Worm (Caenorhabditis elegans) whole organism, mixed stage, embryonic: ENCODE data around the gene wdr-60.

Source experiments
- M03D4.4 ChIP-seq: sonication (generic microtip); optimal IDR thresholded peaks from 2 replicates; lab custom pipeline; 2017; ENCODE audit warnings: mild to moderate bottlenecking, missing genetic modification characterization, missing compliant biosample characterization
- bed-3 ChIP-seq: fragments of 200-800 bp; sonication (Bioruptor generic); optimal IDR thresholded peaks from 3 replicates; lab custom pipeline; 2018; ENCODE audit warnings: mild to moderate bottlenecking, missing genetic modification characterization, moderate library complexity, missing compliant biosample characterization
- blmp-1 ChIP-seq: fragments of 150-350 bp; optimal IDR thresholded peaks from 2 replicates; lab custom pipeline; 2014; ENCODE audit warnings: missing biosample characterization, missing genetic modification characterization
- ceh-39 ChIP-seq: fragments of 150-350 bp; optimal IDR thresholded peaks from 2 replicates; lab custom pipeline; 2014; ENCODE audit warnings: missing biosample characterization, missing genetic modification characterization
- ceh-43 ChIP-seq: fragments of 200-800 bp; sonication (Bioruptor generic); optimal IDR thresholded peaks from 2 replicates; lab custom pipeline; 2018; ENCODE audit warnings: mild to moderate bottlenecking, missing genetic modification characterization, moderate library complexity, missing compliant biosample characterization
- ceh-83 ChIP-seq: fragments of 200-800 bp; sonication (Bioruptor generic); optimal IDR thresholded peaks from 2 replicates; lab custom pipeline; 2018; ENCODE audit warnings: mild to moderate bottlenecking, missing genetic modification characterization, missing compliant biosample characterization
- ces-1 ChIP-seq: fragments of 150-350 bp; optimal IDR thresholded peaks from 2 replicates; lab custom pipeline; 2014; ENCODE audit warnings: missing biosample characterization, missing genetic modification reagents, missing genetic modification characterization
- cnd-1 ChIP-seq: fragments of 200-800 bp; sonication (Bioruptor generic); optimal IDR thresholded peaks from 2 replicates; lab custom pipeline; 2018; ENCODE audit warnings: mild to moderate bottlenecking, missing genetic modification characterization, missing compliant biosample characterization
- drap-1 ChIP-seq: fragments of 200-800 bp; sonication (Bioruptor generic); optimal IDR thresholded peaks from 3 replicates; lab custom pipeline; 2018; ENCODE audit warnings: mild to moderate bottlenecking, missing genetic modification characterization, missing compliant biosample characterization
- elt-1 ChIP-seq: sonication (generic microtip); optimal IDR thresholded peaks from 2 replicates; lab custom pipeline; 2017; ENCODE audit warnings: missing genetic modification characterization, mild to moderate bottlenecking, missing compliant biosample characterization, antibody characterized with exemption, moderate library complexity, borderline replicate concordance; ENCODE audit not compliant: insufficient read depth
- elt-3 ChIP-seq: fragments of 150-350 bp; optimal IDR thresholded peaks from 2 replicates; lab custom pipeline; 2014; ENCODE audit warnings: missing biosample characterization, missing genetic modification characterization
- flh-1 ChIP-seq: fragments of 200-800 bp; sonication (Bioruptor generic); optimal IDR thresholded peaks from 2 replicates; lab custom pipeline; 2018; ENCODE audit warnings: mild to moderate bottlenecking, missing genetic modification characterization, moderate library complexity, missing compliant biosample characterization
- ham-2 ChIP-seq: fragments of 200-800 bp; sonication (Bioruptor generic); optimal IDR thresholded peaks from 2 replicates; lab custom pipeline; 2018; ENCODE audit warnings: mild to moderate bottlenecking, missing genetic modification characterization, missing compliant biosample characterization
- hlh-1 ChIP-seq: fragments of 150-350 bp; optimal IDR thresholded peaks from 2 replicates; lab custom pipeline; 2014; ENCODE audit warnings: missing biosample characterization, missing genetic modification reagents, missing genetic modification characterization
- lin-13 ChIP-seq: fragments of 150-350 bp; optimal IDR thresholded peaks from 2 replicates; lab custom pipeline; 2014; ENCODE audit warnings: missing biosample characterization, missing genetic modification characterization
- lin-32 ChIP-seq: fragments of 200-800 bp; sonication (Bioruptor generic); optimal IDR thresholded peaks from 2 replicates; lab custom pipeline; 2018; ENCODE audit warnings: mild to moderate bottlenecking, missing genetic modification characterization, missing compliant biosample characterization
- lsy-2 ChIP-seq: fragments of 150-350 bp; optimal IDR thresholded peaks from 2 replicates; lab custom pipeline; 2014; ENCODE audit warnings: missing biosample characterization, missing genetic modification characterization
- mab-5 ChIP-seq: fragments of 150-350 bp; optimal IDR thresholded peaks from 2 replicates; lab custom pipeline; 2014; ENCODE audit warnings: missing biosample characterization, missing genetic modification characterization
- mep-1 ChIP-seq: fragments of 150-350 bp; optimal IDR thresholded peaks from 2 replicates; lab custom pipeline; 2017; ENCODE audit warnings: missing biosample characterization, missing genetic modification reagents, missing genetic modification characterization, inconsistent platforms
- mls-2 ChIP-seq: sonication (generic microtip); optimal IDR thresholded peaks from 2 replicates; lab custom pipeline; 2016; ENCODE audit warnings: mild to moderate bottlenecking, missing genetic modification characterization, moderate library complexity, missing compliant biosample characterization
- nhr-12 ChIP-seq: fragments of 150-350 bp; optimal IDR thresholded peaks from 2 replicates; lab custom pipeline; 2014; ENCODE audit warnings: missing biosample characterization, missing genetic modification characterization
- nhr-2 ChIP-seq: fragments of 150-350 bp; optimal IDR thresholded peaks from 2 replicates; lab custom pipeline; 2014; ENCODE audit warnings: missing biosample characterization, missing genetic modification characterization
- nhr-237 ChIP-seq: fragments of 150-350 bp; optimal IDR thresholded peaks from 2 replicates; lab custom pipeline; 2014; ENCODE audit warnings: missing biosample characterization, missing genetic modification characterization
- nhr-28 ChIP-seq: fragments of 150-350 bp; optimal IDR thresholded peaks from 2 replicates; lab custom pipeline; 2014; ENCODE audit warnings: missing biosample characterization, missing genetic modification characterization
- nhr-76 ChIP-seq: sonication (generic microtip); optimal IDR thresholded peaks from 2 replicates; lab custom pipeline; 2017; ENCODE audit warnings: missing biosample characterization, missing genetic modification characterization
- pha-4 ChIP-seq: fragments of 150-350 bp; optimal IDR thresholded peaks from 2 replicates; lab custom pipeline; 2018; ENCODE audit warnings: missing biosample characterization, missing genetic modification reagents, missing genetic modification characterization
- sem-2 ChIP-seq: fragments of 200-800 bp; sonication (Bioruptor generic); optimal IDR thresholded peaks from 2 replicates; lab custom pipeline; 2018; ENCODE audit warnings: mild to moderate bottlenecking, missing genetic modification characterization, missing compliant biosample characterization
- snpc-4 ChIP-seq: fragments of 150-350 bp; optimal IDR thresholded peaks from 2 replicates; lab custom pipeline; 2014; ENCODE audit warnings: missing biosample characterization, missing genetic modification characterization
- sptf-1 ChIP-seq: sonication (generic microtip); optimal IDR thresholded peaks from 2 replicates; lab custom pipeline; 2017; ENCODE audit warnings: mild to moderate bottlenecking, missing genetic modification characterization, moderate library complexity, missing compliant biosample characterization
- tbx-8 ChIP-seq: fragments of 200-800 bp; sonication (Bioruptor generic); optimal IDR thresholded peaks from 2 replicates; lab custom pipeline; 2018; ENCODE audit warnings: mild to moderate bottlenecking, missing genetic modification characterization, moderate library complexity, missing compliant biosample characterization
- unc-120 ChIP-seq: sonication (generic microtip); optimal IDR thresholded peaks from 2 replicates; lab custom pipeline; 2017; ENCODE audit warnings: missing genetic modification characterization, missing compliant biosample characterization; ENCODE audit not compliant: poor library complexity, severe bottlenecking
- unc-39 ChIP-seq: fragments of 150-350 bp; optimal IDR thresholded peaks from 2 replicates; lab custom pipeline; 2014; ENCODE audit warnings: missing biosample characterization, missing genetic modification characterization
- unc-62 ChIP-seq: fragments of 150-350 bp; optimal IDR thresholded peaks from 2 replicates; lab custom pipeline; 2014; ENCODE audit warnings: missing biosample characterization, missing genetic modification reagents, missing genetic modification characterization
- zip-8 ChIP-seq: fragments of 150-350 bp; optimal IDR thresholded peaks from 2 replicates; lab custom pipeline; 2014; ENCODE audit warnings: missing biosample characterization, missing genetic modification characterization
- ztf-11 ChIP-seq: fragments of 150-350 bp; optimal IDR thresholded peaks from 2 replicates; lab custom pipeline; 2014; ENCODE audit warnings: missing biosample characterization, missing genetic modification characterization

The wdr-60 gene

DNA sequence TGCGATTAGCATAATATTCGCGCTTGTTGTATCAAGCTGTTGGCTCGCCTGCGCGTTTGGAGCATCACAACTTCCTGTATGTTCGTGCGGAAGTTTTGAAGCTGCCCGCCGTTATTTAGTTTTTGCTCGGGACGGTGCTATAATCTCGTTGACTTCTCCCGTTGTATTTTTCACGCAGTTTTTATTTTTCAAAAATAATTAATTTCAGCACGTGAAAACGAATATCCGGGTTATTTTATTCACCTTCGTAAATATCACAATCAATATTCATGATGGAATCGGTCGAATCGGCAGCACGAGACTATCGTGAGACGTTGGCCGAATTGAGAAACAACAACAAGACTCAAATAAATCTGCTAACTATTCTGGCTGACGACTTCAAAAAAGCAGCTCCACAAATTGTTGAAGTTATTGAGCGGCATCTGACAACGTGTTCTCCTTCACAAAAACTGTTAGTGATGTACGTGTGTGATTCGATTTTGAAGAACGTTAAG, 38.2 kb downstream of the wdr-60 start:
- TF ChIP-seq nhr-28 (no peak), unc-62 (GFP tag; lab: Kevin White, UChicago) (no peak), sptf-1 (tag; lab: Kevin White, UChicago) (no peak), ham-2 (GFP tag; lab: Kevin White, UChicago) (no peak), ceh-39 (tag; lab: Kevin White, UChicago) (no peak), bed-3 (GFP tag; lab: Kevin White, UChicago) (no peak), ceh-43 (GFP tag; lab: Kevin White, UChicago) (no peak), sem-2 (GFP tag; lab: Kevin White, UChicago) (no peak), zip-8 (tag; lab: Kevin White, UChicago) (no peak), hlh-1 (tag; lab: Kevin White, UChicago) (no peak), unc-39 (tag; lab: Kevin White, UChicago) (no peak), snpc-4 (tag; lab: Kevin White, UChicago) (no peak), ztf-11 (tag; lab: Kevin White, UChicago) (no peak), nhr-2 (tag; lab: Kevin White, UChicago) (no peak), lin-13 (tag; lab: Kevin White, UChicago) (no peak), elt-3 (tag; lab: Kevin White, UChicago) (no peak), lin-32 (GFP tag; lab: Kevin White, UChicago) (no peak), flh-1 (GFP tag; lab: Kevin White, UChicago) (no peak), lsy-2 (no peak)

DNA sequence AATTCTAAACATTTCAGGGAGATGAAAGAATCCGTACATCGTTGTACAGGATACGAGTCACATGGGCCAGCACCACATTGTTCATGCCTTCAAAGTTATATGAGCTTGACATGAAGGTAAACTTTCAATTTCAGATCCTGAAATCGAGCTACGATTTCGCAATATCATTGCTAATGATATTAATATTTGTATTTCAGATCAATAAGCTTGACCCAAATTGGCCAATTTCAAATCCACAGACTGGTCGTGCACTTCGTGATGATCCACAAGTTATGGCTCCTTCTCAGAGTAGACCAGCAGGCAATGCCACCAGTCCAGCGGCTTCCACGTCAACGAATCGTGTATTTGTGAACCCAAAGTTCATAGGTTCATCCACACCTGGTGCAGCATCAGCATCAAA, 39.4 kb downstream of the wdr-60 start:
- TF ChIP-seq tbx-8 (GFP tag; lab: Kevin White, UChicago), result no peak
- TF ChIP-seq, all 35 proteins: peak for 0

DNA sequence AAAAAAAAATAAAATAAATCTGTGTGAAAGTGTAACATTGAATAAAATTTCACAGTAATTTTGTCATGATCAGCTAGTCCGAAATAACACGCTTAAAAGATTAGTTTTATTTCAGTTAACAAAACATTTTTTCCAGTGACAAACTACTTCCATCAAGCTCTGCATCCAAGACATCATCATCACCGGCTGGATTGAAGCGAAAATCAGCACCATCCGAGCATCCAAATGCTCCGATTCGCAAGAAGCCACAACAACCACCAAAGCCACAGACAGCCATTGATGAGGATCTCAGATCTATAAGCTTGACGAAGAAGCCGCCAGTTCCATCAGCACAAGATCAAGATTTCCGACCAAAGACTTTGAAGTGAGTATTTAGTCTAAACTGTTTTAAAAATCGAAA, 40.2 kb downstream of the wdr-60 start:
- TF ChIP-seq mep-1 (no peak), pha-4 (no peak), elt-1 (tag; lab: Kevin White, UChicago) (no peak), bed-3 (GFP tag; lab: Kevin White, UChicago) (no peak), nhr-12 (tag; lab: Kevin White, UChicago) (no peak), unc-120 (tag; lab: Kevin White, UChicago) (no peak), mls-2 (tag; lab: Kevin White, UChicago) (peak; percentile 8), lsy-2 (no peak), sptf-1 (tag; lab: Kevin White, UChicago) (peak; percentile 51), elt-3 (tag; lab: Kevin White, UChicago) (no peak), snpc-4 (tag; lab: Kevin White, UChicago) (no peak), ceh-43 (GFP tag; lab: Kevin White, UChicago) (no peak), blmp-1 (tag; lab: Kevin White, UChicago) (no peak), nhr-28 (no peak), tbx-8 (GFP tag; lab: Kevin White, UChicago) (peak; percentile 13), ham-2 (GFP tag; lab: Kevin White, UChicago) (no peak), ceh-83 (GFP tag; lab: Kevin White, UChicago) (peak; percentile 49), ces-1 (GFP tag; lab: Kevin White, UChicago) (no peak), sem-2 (GFP tag; lab: Kevin White, UChicago) (no peak), hlh-1 (tag; lab: Kevin White, UChicago) (no peak), lin-13 (tag; lab: Kevin White, UChicago) (no peak), ceh-39 (tag; lab: Kevin White, UChicago) (no peak), lin-32 (GFP tag; lab: Kevin White, UChicago) (no peak), M03D4.4 (tag; lab: Kevin White, UChicago) (peak; percentile 37), nhr-2 (tag; lab: Kevin White, UChicago) (no peak), cnd-1 (tag; lab: Kevin White, UChicago) (no peak), ztf-11 (tag; lab: Kevin White, UChicago) (no peak), zip-8 (tag; lab: Kevin White, UChicago) (no peak), drap-1 (GFP tag; lab: Kevin White, UChicago) (no peak), unc-39 (tag; lab: Kevin White, UChicago) (no peak), nhr-76 (tag; lab: Kevin White, UChicago) (no peak), unc-62 (GFP tag; lab: Kevin White, UChicago) (no peak), mab-5 (tag; lab: Kevin White, UChicago) (no peak), nhr-237 (tag; lab: Kevin White, UChicago) (no peak), flh-1 (GFP tag; lab: Kevin White, UChicago) (no peak)
